Worm (Caenorhabditis elegans) whole organism, early embryonic: Measurements from ENCODE around the gene R11D1.7.

Experiments used
- B0310.2 ChIP-seq: sonication (generic microtip); optimal IDR thresholded peaks from 2 replicates; lab custom pipeline; 2016; ENCODE audit warnings: mild to moderate bottlenecking, missing genetic modification characterization, missing compliant biosample characterization
- F13C5.2 ChIP-seq: sonication (generic microtip); optimal IDR thresholded peaks from 2 replicates; lab custom pipeline; 2017; ENCODE audit warnings: mild to moderate bottlenecking, missing genetic modification characterization, inconsistent platforms, missing compliant biosample characterization
- aly-1 ChIP-seq: sonication (generic microtip); optimal IDR thresholded peaks from 2 replicates; lab custom pipeline; 2016; ENCODE audit warnings: missing genetic modification characterization, missing compliant biosample characterization
- ama-1 ChIP-seq: fragments of 150-350 bp; optimal IDR thresholded peaks from 2 replicates; lab custom pipeline; 2014
- ceh-13 ChIP-seq: fragments of 200-800 bp; sonication (Bioruptor generic); optimal IDR thresholded peaks from 2 replicates; lab custom pipeline; 2018; ENCODE audit warnings: mild to moderate bottlenecking, missing genetic modification characterization, missing compliant biosample characterization
- ceh-36 ChIP-seq: sonication (generic microtip); optimal IDR thresholded peaks from 2 replicates; lab custom pipeline; 2016; ENCODE audit warnings: missing genetic modification characterization, inconsistent platforms, missing compliant biosample characterization
- ets-7 ChIP-seq: sonication (generic microtip); optimal IDR thresholded peaks from 2 replicates; lab custom pipeline; 2016; ENCODE audit warnings: missing genotype, missing genetic modification characterization, missing compliant biosample characterization
- flt-1 ChIP-seq: fragments of 200-800 bp; sonication (Bioruptor generic); IDR thresholded peaks from 2 replicates; pipeline ENCODE4 v1.3.6; 2022; ENCODE audit warnings: missing genetic modification characterization, missing compliant biosample characterization
- hmbx-1 ChIP-seq: sonication (generic microtip); optimal IDR thresholded peaks from 2 replicates; lab custom pipeline; 2016; ENCODE audit warnings: mild to moderate bottlenecking, missing genetic modification characterization, missing compliant biosample characterization
- hmg-4 ChIP-seq: fragments of 200-800 bp; sonication (Bioruptor generic); optimal IDR thresholded peaks from 2 replicates; lab custom pipeline; 2018; ENCODE audit warnings: mild to moderate bottlenecking, missing genetic modification characterization, missing compliant biosample characterization
- hnd-1 ChIP-seq: sonication (generic microtip); optimal IDR thresholded peaks from 2 replicates; lab custom pipeline; 2016; ENCODE audit warnings: missing genetic modification characterization, missing compliant biosample characterization
- pes-1 ChIP-seq: fragments of 200-800 bp; sonication (Bioruptor generic); IDR thresholded peaks from 2 replicates; pipeline ENCODE4 v1.3.6; 2022; ENCODE audit warnings: missing genetic modification reagents, missing genetic modification characterization, missing compliant biosample characterization
- scrt-1 ChIP-seq: fragments of 200-800 bp; sonication (Bioruptor generic); IDR thresholded peaks from 2 replicates; pipeline ENCODE4 v1.3.6; 2022; ENCODE audit warnings: missing genetic modification characterization, missing compliant biosample characterization
- sea-1 ChIP-seq: fragments of 200-800 bp; sonication (Bioruptor generic); conservative IDR thresholded peaks from 2 replicates; pipeline ENCODE4 v1.3.6; 2022; ENCODE audit warnings: missing genetic modification characterization, missing compliant biosample characterization
- tbx-11 ChIP-seq: fragments of 200-800 bp; sonication (Bioruptor generic); IDR thresholded peaks from 2 replicates; pipeline ENCODE4 v1.3.6; 2022; ENCODE audit warnings: missing genetic modification characterization, missing compliant biosample characterization
- tbx-37 ChIP-seq: fragments of 200-800 bp; sonication (Bioruptor generic); conservative IDR thresholded peaks from 2 replicates; pipeline ENCODE4 v1.3.6; 2022; ENCODE audit warnings: missing genetic modification reagents, missing genetic modification characterization, missing compliant biosample characterization
- tra-4 ChIP-seq: sonication (generic microtip); optimal IDR thresholded peaks from 2 replicates; lab custom pipeline; 2017; ENCODE audit warnings: missing genetic modification characterization, missing compliant biosample characterization

The R11D1.7 gene

DNA sequence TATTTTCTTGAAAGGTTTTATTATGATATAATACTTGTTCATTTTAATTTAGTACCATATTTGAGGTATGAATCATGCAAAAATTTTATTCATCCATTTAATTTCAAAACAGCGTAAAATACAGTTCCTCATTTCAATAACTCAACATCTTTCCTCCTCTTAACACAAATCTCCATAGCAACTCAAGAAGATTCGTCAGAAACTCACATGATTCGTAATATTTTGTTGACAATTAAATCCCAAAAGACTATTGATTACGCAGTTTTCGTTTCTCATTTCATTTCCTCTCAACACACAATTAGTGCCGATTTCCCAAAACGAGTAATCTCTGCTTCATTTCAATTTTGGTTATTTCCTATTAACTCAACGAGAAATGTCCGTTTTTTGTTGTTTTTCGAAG is 11.5 kb upstream of the R11D1.7 start, which contains the start of gene R11D1.2:
TSS of gene R11D1.2 (plus strand) at position 301 of the 400 bp plus-strand sequence.
- TF ChIP-seq ceh-36 (no peak), flt-1 (GFP tag; lab: Robert Waterston, UW) (no peak), sea-1 (GFP tag; lab: Robert Waterston, UW) (no peak), tbx-11 (GFP tag; lab: Robert Waterston, UW) (no peak), tra-4 (tag; lab: Kevin White, UChicago) (no peak), pes-1 (no peak), hmbx-1 (tag; lab: Kevin White, UChicago) (no peak), tbx-37 (GFP tag; lab: Robert Waterston, UW) (no peak)

DNA sequence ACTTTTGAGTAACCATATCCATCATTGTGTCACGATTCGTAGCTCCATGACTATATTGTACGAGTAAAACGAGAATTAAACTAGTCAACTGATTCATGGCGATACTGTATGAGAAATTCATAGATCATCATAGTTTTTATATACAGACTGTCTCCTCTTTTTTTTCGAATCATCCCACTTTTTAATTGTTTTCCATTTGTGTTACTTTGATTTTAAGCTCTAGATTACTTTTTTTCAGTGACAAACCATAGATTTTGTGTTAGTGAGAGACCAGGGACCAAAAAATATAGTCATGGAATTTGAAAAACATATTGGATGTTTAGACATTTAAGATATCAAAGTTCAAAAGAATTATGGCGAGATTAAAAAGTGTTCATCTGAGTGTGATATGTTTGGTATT is 7.8 kb upstream of the R11D1.7 start, which contains the start of gene R11D1.3:
TSS of gene R11D1.3 (minus strand) at position 101 of the 400 bp plus-strand sequence.
- TF ChIP-seq tbx-37 (GFP tag; lab: Robert Waterston, UW) (no peak), ets-7 (no peak), pes-1 (no peak), hmbx-1 (tag; lab: Kevin White, UChicago) (no peak), hmg-4 (GFP tag; lab: Kevin White, UChicago) (no peak), tbx-11 (GFP tag; lab: Robert Waterston, UW) (no peak), scrt-1 (GFP tag; lab: Robert Waterston, UW) (no peak), sea-1 (GFP tag; lab: Robert Waterston, UW) (no peak), flt-1 (GFP tag; lab: Robert Waterston, UW) (no peak), F13C5.2 (no peak), tra-4 (tag; lab: Kevin White, UChicago) (no peak), ceh-36 (no peak)

DNA sequence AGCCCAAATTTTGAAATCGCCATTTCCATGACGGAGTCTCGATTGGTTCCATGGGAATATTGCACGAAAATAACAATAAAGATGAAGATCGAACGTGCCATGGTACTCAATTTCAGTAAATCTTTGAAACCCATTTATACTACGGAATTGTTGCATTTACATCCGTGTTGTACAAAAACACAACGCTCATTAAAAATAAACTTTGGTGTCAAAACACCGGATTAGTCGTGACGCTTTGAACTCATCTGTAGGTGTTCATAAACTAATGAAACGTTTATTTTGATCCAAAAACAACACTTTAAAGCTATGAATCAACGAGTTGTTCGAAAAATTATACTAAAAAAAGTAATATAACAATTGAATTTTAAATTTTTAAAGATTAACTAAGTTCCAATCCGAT is 5.7 kb upstream of the R11D1.7 start, which contains the start of gene R11D1.4:
TSS of gene R11D1.4 (minus strand) at position 101 of the 400 bp plus-strand sequence.
- TF ChIP-seq tbx-37 (GFP tag; lab: Robert Waterston, UW) (no peak), aly-1 (no peak), hnd-1 (tag; lab: Kevin White, UChicago) (no peak), tbx-11 (GFP tag; lab: Robert Waterston, UW) (no peak)

DNA sequence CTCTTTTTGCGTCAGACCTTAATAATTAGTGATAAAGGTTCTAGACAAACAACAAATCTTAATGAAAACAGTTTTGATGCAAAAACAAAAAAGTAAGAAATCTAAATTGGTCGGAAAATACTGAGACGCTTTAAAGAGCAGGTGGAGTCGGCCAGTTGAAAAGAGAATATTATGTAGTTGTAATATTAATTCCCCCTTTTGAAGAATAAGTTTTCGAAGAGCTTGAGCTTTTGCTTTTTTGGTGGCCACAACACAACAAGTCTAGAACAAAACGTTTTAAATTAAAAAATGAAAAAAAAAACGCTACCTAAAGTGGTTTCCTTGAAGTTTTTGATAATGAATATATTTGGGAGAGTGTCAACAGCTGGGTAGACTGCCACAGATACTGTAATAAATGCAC is 3.4 kb upstream of the R11D1.7 start, which contains the start of gene str-178:
TSS of gene str-178 (minus strand) at position 101 of the 400 bp plus-strand sequence.
- no peak for TF ChIP-seq ets-7
- TF ChIP-seq ceh-13 (GFP tag; lab: Kevin White, UChicago), result no peak
- TF ChIP-seq aly-1, result no peak
- TF ChIP-seq hmbx-1 (tag; lab: Kevin White, UChicago), result no peak
- TF ChIP-seq F13C5.2, result no peak
- TF ChIP-seq ceh-36, result no peak
- no peak for TF ChIP-seq pes-1
- no peak for TF ChIP-seq tbx-11 (GFP tag; lab: Robert Waterston, UW)
- TF ChIP-seq tra-4 (tag; lab: Kevin White, UChicago), result no peak
- TF ChIP-seq ama-1 (lab: Kevin White, UChicago), result no peak
- TF ChIP-seq scrt-1 (GFP tag; lab: Robert Waterston, UW), result no peak
- TF ChIP-seq B0310.2, result no peak
- TF ChIP-seq hmg-4 (GFP tag; lab: Kevin White, UChicago), result no peak
- TF ChIP-seq sea-1 (GFP tag; lab: Robert Waterston, UW), result no peak
- TF ChIP-seq tbx-37 (GFP tag; lab: Robert Waterston, UW), result no peak
- TF ChIP-seq hnd-1 (tag; lab: Kevin White, UChicago), result no peak

DNA sequence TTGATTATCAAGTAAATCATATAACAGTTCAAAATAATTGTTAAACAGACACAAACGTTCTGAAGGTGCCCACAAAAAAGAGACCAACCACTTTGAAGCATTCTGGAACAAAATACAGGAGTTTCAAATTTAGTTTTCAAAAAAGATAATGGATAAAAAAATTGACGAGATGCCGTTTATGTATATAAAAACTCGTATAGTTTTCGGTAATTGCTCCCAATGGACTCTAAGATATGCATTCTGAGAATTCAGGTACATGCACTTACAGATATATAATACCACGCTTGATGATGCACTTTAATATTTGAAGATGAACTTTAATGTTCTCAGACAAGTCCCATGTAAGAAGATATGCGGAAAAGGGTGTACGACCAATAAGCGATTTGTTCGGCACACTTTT is 1.2 kb upstream of the R11D1.7 start, which contains the start of gene str-181:
TSS of gene str-181 (minus strand) at position 101 of the 400 bp plus-strand sequence.
- TF ChIP-seq tbx-11 (GFP tag; lab: Robert Waterston, UW) (no peak), hnd-1 (tag; lab: Kevin White, UChicago) (no peak), aly-1 (no peak), tra-4 (tag; lab: Kevin White, UChicago) (no peak), pes-1 (no peak), ama-1 (lab: Kevin White, UChicago) (no peak), hmg-4 (GFP tag; lab: Kevin White, UChicago) (no peak), hmbx-1 (tag; lab: Kevin White, UChicago) (no peak), ets-7 (no peak), tbx-37 (GFP tag; lab: Robert Waterston, UW) (no peak), flt-1 (GFP tag; lab: Robert Waterston, UW) (no peak), B0310.2 (no peak), scrt-1 (GFP tag; lab: Robert Waterston, UW) (no peak)

DNA sequence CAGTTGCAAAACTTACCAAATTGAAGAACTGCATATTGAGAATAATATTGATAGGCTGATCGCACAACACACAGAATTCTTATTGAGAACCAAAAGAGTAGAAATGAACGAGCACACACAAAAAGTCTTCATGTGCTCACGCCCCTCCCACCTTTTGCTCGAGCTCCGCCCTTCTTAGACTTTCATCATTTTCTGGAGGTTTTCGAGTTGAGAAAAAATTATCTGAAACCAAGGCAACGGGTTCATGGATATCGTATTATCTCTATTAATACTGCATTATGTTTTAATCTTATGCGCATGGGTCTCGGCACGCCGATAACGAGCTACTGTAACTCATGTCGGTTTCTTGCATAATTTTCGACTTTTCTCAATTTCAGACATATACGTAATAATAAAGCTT is 6.1 kb downstream of the R11D1.7 start, which contains the start of gene R11D1.12:
TSS of gene R11D1.12 (minus strand) at position 101 of the 400 bp plus-strand sequence.
- TF ChIP-seq aly-1, result no peak
- TF ChIP-seq hmg-4 (GFP tag; lab: Kevin White, UChicago), result no peak
- no peak for TF ChIP-seq tbx-37 (GFP tag; lab: Robert Waterston, UW)
- TF ChIP-seq sea-1 (GFP tag; lab: Robert Waterston, UW), result no peak
- no peak for TF ChIP-seq ceh-36
- TF ChIP-seq ama-1 (lab: Kevin White, UChicago), result no peak

DNA sequence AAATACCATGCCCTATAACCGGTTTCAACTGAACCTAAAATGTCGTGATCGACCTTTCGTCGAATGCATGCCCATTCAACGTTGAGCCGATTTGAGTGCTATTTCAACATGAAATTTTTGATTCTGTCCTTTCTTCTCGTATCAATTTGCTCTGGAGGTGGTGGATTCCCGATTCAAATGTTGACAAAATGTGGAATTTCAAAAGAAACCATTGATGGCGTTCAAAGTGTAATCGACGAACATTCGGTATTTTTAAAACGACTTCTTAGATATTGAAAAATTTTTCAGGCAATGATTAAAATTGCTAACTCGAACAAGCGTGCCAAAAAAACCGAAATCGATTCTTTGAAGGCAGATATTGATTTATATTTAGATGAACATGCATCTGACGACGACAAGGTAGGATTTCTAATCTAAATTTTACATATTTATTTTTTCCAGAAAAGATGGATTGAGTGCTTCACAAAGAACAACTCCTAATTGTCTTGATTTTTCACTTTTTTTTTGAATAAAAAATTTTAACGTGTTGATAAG is 7.4 kb downstream of the R11D1.7 start, which contains the start of gene R11D1.13:
TSS of gene R11D1.13 (plus strand) at position 51 of the 534 bp plus-strand sequence.
- TF ChIP-seq F13C5.2 (no peak), ama-1 (lab: Kevin White, UChicago) (no peak), aly-1 (no peak), tbx-37 (GFP tag; lab: Robert Waterston, UW) (no peak), hmg-4 (GFP tag; lab: Kevin White, UChicago) (no peak), ceh-13 (GFP tag; lab: Kevin White, UChicago) (no peak), hmbx-1 (tag; lab: Kevin White, UChicago) (no peak), tbx-11 (GFP tag; lab: Robert Waterston, UW) (no peak), scrt-1 (GFP tag; lab: Robert Waterston, UW) (no peak), B0310.2 (no peak), ets-7 (no peak), ceh-36 (no peak), hnd-1 (tag; lab: Kevin White, UChicago) (no peak)
